Fruit fly (Drosophila melanogaster) whole organism, embryonic: ENCODE data around the gene RpL13.

Source experiments
- Antp ChIP-seq: fragments of 200-800 bp; sonication (Bioruptor generic); optimal IDR thresholded peaks from 3 replicates; lab custom pipeline; 2016; ENCODE audit warnings: missing biosample characterization, missing genetic modification characterization
- Atf3 ChIP-seq: fragments of 200-800 bp; sonication (Bioruptor generic); optimal IDR thresholded peaks from 3 replicates; lab custom pipeline; 2016; ENCODE audit warnings: missing biosample characterization, missing genetic modification characterization
- Atf6 ChIP-seq: fragments of 200-800 bp; sonication (Bioruptor generic); IDR thresholded peaks from 2 replicates; pipeline ENCODE4 v1.3.6; 2022; ENCODE audit warnings: missing biosample characterization, missing genetic modification characterization
- B-H2 ChIP-seq: fragments of 200-800 bp; sonication (Bioruptor generic); optimal IDR thresholded peaks from 2 replicates; lab custom pipeline; 2018; ENCODE audit warnings: missing biosample characterization, mild to moderate bottlenecking, missing genetic modification characterization
- BtbVII ChIP-seq: fragments of 200-800 bp; sonication (Bioruptor generic); optimal IDR thresholded peaks from 3 replicates; lab custom pipeline; 2017; ENCODE audit warnings: missing biosample characterization, mild to moderate bottlenecking, missing genetic modification characterization
- CG10147 ChIP-seq: fragments of 200-800 bp; sonication (Bioruptor generic); optimal IDR thresholded peaks from 2 replicates; lab custom pipeline; 2019; ENCODE audit warnings: missing biosample characterization, mild to moderate bottlenecking, missing genetic modification characterization, moderate library complexity
- CG11560 ChIP-seq: fragments of 200-800 bp; sonication (Bioruptor generic); IDR thresholded peaks from 3 replicates; pipeline ENCODE4 v1.3.6; 2022; ENCODE audit warnings: missing biosample characterization, missing genetic modification characterization
- CG12155 ChIP-seq: fragments of 200-800 bp; sonication (Bioruptor generic); optimal IDR thresholded peaks from 3 replicates; lab custom pipeline; 2016; ENCODE audit warnings: missing biosample characterization, missing genetic modification characterization
- CG14014 ChIP-seq: fragments of 200-800 bp; sonication (Bioruptor generic); IDR thresholded peaks from 2 replicates; pipeline ENCODE4 v1.3.6; 2022; ENCODE audit warnings: missing biosample characterization, missing genetic modification characterization
- CG14965 ChIP-seq: fragments of 200-800 bp; sonication (Bioruptor generic); optimal IDR thresholded peaks from 2 replicates; lab custom pipeline; 2016; ENCODE audit warnings: missing biosample characterization, missing genetic modification characterization, borderline replicate concordance
- CG17328 ChIP-seq: fragments of 200-800 bp; sonication (Bioruptor generic); IDR thresholded peaks from 2 replicates; pipeline ENCODE4 v1.3.6; 2022; ENCODE audit warnings: missing biosample characterization, missing genetic modification characterization
- CG17829 ChIP-seq: fragments of 200-800 bp; optimal IDR thresholded peaks from 2 replicates; lab custom pipeline; 2019; ENCODE audit warnings: missing biosample characterization, mild to moderate bottlenecking, missing genetic modification characterization, moderate library complexity
- CG2120 ChIP-seq: fragments of 200-800 bp; sonication (Bioruptor generic); optimal IDR thresholded peaks from 3 replicates; lab custom pipeline; 2016; ENCODE audit warnings: missing biosample characterization, missing genetic modification characterization
- CG2199 ChIP-seq: fragments of 200-800 bp; sonication (Bioruptor generic); IDR thresholded peaks from 3 replicates; pipeline ENCODE4 v1.3.6; 2022; ENCODE audit warnings: missing biosample characterization, missing genetic modification characterization
- CG2875 ChIP-seq: fragments of 200-800 bp; sonication (Bioruptor generic); optimal IDR thresholded peaks from 2 replicates; lab custom pipeline; 2017; ENCODE audit warnings: missing biosample characterization, mild to moderate bottlenecking, missing genetic modification characterization, missing genetic modification reagents
- CG30020 ChIP-seq: fragments of 200-800 bp; optimal IDR thresholded peaks from 2 replicates; lab custom pipeline; 2019; ENCODE audit warnings: missing biosample characterization, mild to moderate bottlenecking, missing genetic modification characterization, moderate library complexity
- CG31365 ChIP-seq: fragments of 200-800 bp; sonication (Bioruptor generic); optimal IDR thresholded peaks from 2 replicates; lab custom pipeline; 2018; ENCODE audit warnings: missing biosample characterization, mild to moderate bottlenecking, missing genetic modification characterization
- CG34224 ChIP-seq: fragments of 200-800 bp; sonication (Bioruptor generic); IDR thresholded peaks from 3 replicates; pipeline ENCODE4 v1.3.6; 2022; ENCODE audit warnings: missing biosample characterization, missing genetic modification characterization; ENCODE audit not compliant: partially characterized antibody
- CG6791 ChIP-seq: fragments of 200-800 bp; sonication (Bioruptor generic); IDR thresholded peaks from 3 replicates; pipeline ENCODE4 v1.3.6; 2022; ENCODE audit warnings: missing biosample characterization, missing genetic modification characterization; ENCODE audit not compliant: partially characterized antibody
- CG7556 ChIP-seq: fragments of 200-800 bp; sonication (Bioruptor generic); optimal IDR thresholded peaks from 2 replicates; lab custom pipeline; 2017; ENCODE audit warnings: missing biosample characterization, mild to moderate bottlenecking, missing genetic modification characterization
- CG7963 ChIP-seq: fragments of 200-800 bp; sonication (Bioruptor generic); IDR thresholded peaks from 3 replicates; pipeline ENCODE4 v1.3.6; 2022; ENCODE audit warnings: missing biosample characterization, missing genetic modification characterization; ENCODE audit not compliant: partially characterized antibody
- CG9609 ChIP-seq: fragments of 200-800 bp; sonication (Bioruptor generic); optimal IDR thresholded peaks from 3 replicates; lab custom pipeline; 2016; ENCODE audit warnings: missing biosample characterization, missing genetic modification characterization
- Dad ChIP-seq: fragments of 200-800 bp; sonication (Bioruptor generic); optimal IDR thresholded peaks from 3 replicates; lab custom pipeline; 2016; ENCODE audit warnings: missing biosample characterization, missing genetic modification characterization
- Deaf1 ChIP-seq: fragments of 200-800 bp; optimal IDR thresholded peaks from 3 replicates; lab custom pipeline; 2019; ENCODE audit warnings: missing biosample characterization, mild to moderate bottlenecking, missing genetic modification characterization, moderate library complexity
- Dp ChIP-seq: fragments of 200-800 bp; sonication (Bioruptor generic); optimal IDR thresholded peaks from 2 replicates; lab custom pipeline; 2018; ENCODE audit warnings: missing biosample characterization, mild to moderate bottlenecking, missing genetic modification characterization, moderate library complexity
- Dref ChIP-seq: fragments of 200-800 bp; sonication (Bioruptor generic); IDR thresholded peaks from 2 replicates; pipeline ENCODE4 v1.3.6; 2022; ENCODE audit warnings: missing biosample characterization, missing genetic modification characterization
- Fer3 ChIP-seq: fragments of 200-800 bp; sonication (Bioruptor generic); optimal IDR thresholded peaks from 2 replicates; lab custom pipeline; 2018; ENCODE audit warnings: missing biosample characterization, mild to moderate bottlenecking, missing genetic modification characterization, moderate library complexity
- Hmr ChIP-seq: fragments of 200-800 bp; sonication (Bioruptor generic); optimal IDR thresholded peaks from 3 replicates; lab custom pipeline; 2017; ENCODE audit warnings: mild to moderate bottlenecking, missing biosample characterization, missing genetic modification reagents, missing genetic modification characterization
- Lpt ChIP-seq: fragments of >200 bp; optimal IDR thresholded peaks from 2 replicates; lab custom pipeline; 2018; ENCODE audit warnings: missing biosample characterization, missing genetic modification characterization
- Mad ChIP-seq: fragments of 200-800 bp; sonication (Bioruptor generic); optimal IDR thresholded peaks from 2 replicates; lab custom pipeline; 2016; ENCODE audit warnings: missing biosample characterization, missing genetic modification characterization
- NfI ChIP-seq: fragments of 200-800 bp; sonication (Bioruptor generic); optimal IDR thresholded peaks from 3 replicates; lab custom pipeline; 2018; ENCODE audit warnings: missing biosample characterization, mild to moderate bottlenecking, missing genetic modification characterization, moderate library complexity
- Oli ChIP-seq: fragments of 200-800 bp; sonication (Bioruptor generic); optimal IDR thresholded peaks from 2 replicates; lab custom pipeline; 2018; ENCODE audit warnings: missing biosample characterization, mild to moderate bottlenecking, missing genetic modification characterization, moderate library complexity
- Pdp1 ChIP-seq, 2 experiments: fragments of 200-800 bp; sonication (Bioruptor generic); optimal IDR thresholded peaks; 3 replicates each; lab custom pipeline; 2016; ENCODE audit warnings: missing biosample characterization in 2 of 2, missing genetic modification characterization in 2 of 2, mild to moderate bottlenecking in 1 of 2, moderate library complexity in 1 of 2
- Poxn ChIP-seq: fragments of 200-800 bp; sonication (Bioruptor generic); IDR thresholded peaks from 2 replicates; pipeline ENCODE4 v1.3.6; 2022; ENCODE audit warnings: missing biosample characterization, missing genetic modification characterization
- Xbp1 ChIP-seq: fragments of 200-800 bp; sonication (Bioruptor generic); optimal IDR thresholded peaks from 3 replicates; lab custom pipeline; 2016; ENCODE audit warnings: missing biosample characterization, mild to moderate bottlenecking, missing genetic modification characterization
- ara ChIP-seq: fragments of 200-800 bp; sonication (Bioruptor generic); IDR thresholded peaks from 2 replicates; pipeline ENCODE4 v1.3.6; 2022; ENCODE audit warnings: missing biosample characterization, missing genetic modification characterization
- crc ChIP-seq: fragments of 200-800 bp; sonication (Bioruptor generic); optimal IDR thresholded peaks from 2 replicates; lab custom pipeline; 2016; ENCODE audit warnings: missing biosample characterization, missing genetic modification characterization
- dpn ChIP-seq, 2 experiments: fragments of 200-800 bp; sonication (Bioruptor generic); optimal IDR thresholded peaks; 3 replicates each; lab custom pipeline; 2016; ENCODE audit warnings: missing biosample characterization in 2 of 2, missing genetic modification characterization in 2 of 2
- emc ChIP-seq: fragments of 200-800 bp; sonication (Bioruptor generic); optimal IDR thresholded peaks from 2 replicates; lab custom pipeline; 2016; ENCODE audit warnings: missing biosample characterization, missing genetic modification characterization
- ems ChIP-seq: fragments of 200-800 bp; sonication (Bioruptor generic); optimal IDR thresholded peaks from 3 replicates; lab custom pipeline; 2016; ENCODE audit warnings: missing biosample characterization, missing genetic modification characterization
- gfzf ChIP-seq: fragments of 200-800 bp; sonication (Bioruptor generic); optimal IDR thresholded peaks from 2 replicates; lab custom pipeline; 2016; ENCODE audit warnings: missing biosample characterization, mild to moderate bottlenecking, missing genetic modification characterization, moderate library complexity
- hbn ChIP-seq: fragments of 200-800 bp; sonication (Bioruptor generic); IDR thresholded peaks from 2 replicates; pipeline ENCODE4 v1.3.6; 2022; ENCODE audit warnings: missing biosample characterization, missing genetic modification characterization; ENCODE audit not compliant: partially characterized antibody
- maf-S ChIP-seq: fragments of 200-800 bp; sonication (Bioruptor generic); optimal IDR thresholded peaks from 2 replicates; lab custom pipeline; 2016; ENCODE audit warnings: missing biosample characterization, missing genetic modification characterization
- mld ChIP-seq: fragments of 200-800 bp; sonication (Bioruptor generic); IDR thresholded peaks from 3 replicates; pipeline ENCODE4 v1.3.6; 2022; ENCODE audit warnings: missing biosample characterization, missing genetic modification characterization; ENCODE audit not compliant: partially characterized antibody
- phol ChIP-seq: fragments of 200-800 bp; sonication (Bioruptor generic); optimal IDR thresholded peaks from 3 replicates; lab custom pipeline; 2018; ENCODE audit warnings: missing biosample characterization, mild to moderate bottlenecking, missing genetic modification characterization, moderate library complexity
- pita ChIP-seq: fragments of 200-800 bp; sonication (Bioruptor generic); optimal IDR thresholded peaks from 2 replicates; lab custom pipeline; 2017; ENCODE audit warnings: missing biosample characterization, mild to moderate bottlenecking, missing genetic modification characterization
- repo ChIP-seq: fragments of 200-800 bp; sonication (Bioruptor generic); optimal IDR thresholded peaks from 2 replicates; lab custom pipeline; 2016; ENCODE audit warnings: missing biosample characterization, missing genetic modification characterization
- row ChIP-seq: fragments of 200-800 bp; sonication (Bioruptor generic); IDR thresholded peaks from 3 replicates; pipeline ENCODE4 v1.3.6; 2022; ENCODE audit warnings: missing biosample characterization, missing genetic modification characterization
- sr ChIP-seq: fragments of 200-800 bp; sonication (Bioruptor generic); IDR thresholded peaks from 3 replicates; pipeline ENCODE4 v1.3.6; 2022; ENCODE audit warnings: missing biosample characterization, missing genetic modification characterization
- trem ChIP-seq: fragments of 200-800 bp; optimal IDR thresholded peaks from 3 replicates; lab custom pipeline; 2019; ENCODE audit warnings: missing biosample characterization, mild to moderate bottlenecking, missing genetic modification characterization, moderate library complexity
- zen2 ChIP-seq: fragments of 200-800 bp; sonication (Bioruptor generic); IDR thresholded peaks from 3 replicates; pipeline ENCODE4 v1.3.6; 2022; ENCODE audit warnings: missing biosample characterization, missing genetic modification characterization; ENCODE audit not compliant: partially characterized antibody

The RpL13 gene

DNA sequence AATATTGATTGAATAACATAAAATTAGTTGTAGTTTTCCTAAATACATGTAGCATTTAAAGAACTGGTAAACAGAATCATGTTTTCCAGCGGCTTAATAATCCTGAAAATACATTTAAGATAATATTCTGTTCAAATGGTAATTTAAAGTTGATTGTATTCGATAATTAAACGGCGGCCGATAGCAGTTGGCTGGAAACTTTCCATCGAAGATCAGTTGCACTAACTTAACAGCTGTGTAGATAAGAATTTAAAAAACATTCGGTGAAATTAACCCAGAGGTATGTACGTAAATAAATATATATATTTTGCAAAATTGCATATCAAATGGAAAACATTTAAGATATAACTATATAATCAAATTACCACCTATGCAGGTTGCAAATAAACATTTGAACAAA lies 47.2 kb upstream of the RpL13 start, which contains the start of gene CG4594 (continued):
- peak; percentile 66 for TF ChIP-seq Dref
- no peak for TF ChIP-seq CG2120
- TF ChIP-seq CG6791 (GFP tag; lab: Robert Waterston, UW), result peak; percentile 15; the same call in 2 of the 3 replicates
- TF ChIP-seq phol, result no peak
- TF ChIP-seq BtbVII (GFP tag; lab: Kevin White, UChicago), result no peak
- TF ChIP-seq Atf6, result no peak
- peak; percentile 13; the same call in 2 of the 3 replicates for TF ChIP-seq CG7963 (GFP tag; lab: Robert Waterston, UW)
- TF ChIP-seq CG10147 (GFP tag; lab: Kevin White, UChicago), result no peak
- no peak for TF ChIP-seq Deaf1
- no peak for TF ChIP-seq sr (GFP tag; lab: Robert Waterston, UW)
- TF ChIP-seq Antp (GFP tag; lab: Kevin White, UChicago), result no peak
- no peak for TF ChIP-seq CG14965 (GFP tag; lab: Kevin White, UChicago)
- TF ChIP-seq B-H2, result no peak
- TF ChIP-seq CG2199 (GFP tag; lab: Robert Waterston, UW), result no peak
- no peak for TF ChIP-seq Hmr (GFP tag; lab: Kevin White, UChicago)
- no peak for TF ChIP-seq hbn (GFP tag; lab: Robert Waterston, UW)
- 0 out of 3 replicates have a peak, but pooled peaks have one; percentile 28 for TF ChIP-seq CG34224 (GFP tag; lab: Robert Waterston, UW)
- no peak for TF ChIP-seq Lpt
- TF ChIP-seq repo (GFP tag; lab: Kevin White, UChicago), result no peak
- peak; percentile 92 for TF ChIP-seq CG11560 (tag; lab: Robert Waterston, UW)
- TF ChIP-seq gfzf, result no peak
- TF ChIP-seq Poxn, result no peak
- no peak for TF ChIP-seq CG17328 (GFP tag; lab: Robert Waterston, UW)
- no peak for TF ChIP-seq crc (GFP tag; lab: Kevin White, UChicago)

DNA sequence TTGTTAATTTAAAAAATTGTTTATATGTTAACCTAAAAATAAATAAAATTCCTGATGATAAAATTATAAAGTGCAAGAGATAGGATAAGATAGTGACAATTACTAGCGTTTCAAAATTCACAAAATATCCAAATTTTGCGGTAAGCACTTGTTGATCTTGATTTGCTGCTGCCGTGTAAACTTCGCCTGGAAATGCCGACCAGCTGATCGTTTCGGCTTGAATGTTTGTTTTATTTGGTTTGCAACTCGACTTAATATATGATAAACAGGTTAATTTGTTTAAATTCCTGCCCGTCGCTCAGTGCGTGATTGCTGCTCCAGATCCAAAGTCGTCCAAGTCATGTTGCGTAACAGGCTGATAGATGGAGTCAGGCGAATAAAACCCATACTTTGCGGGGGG lies 45.7 kb upstream of the RpL13 start, which contains the start of gene CG4592:
Gene CG4592, plus strand, starts transcription at position 233 of the 400 bp plus-strand sequence.
- TF ChIP-seq CG14014 (GFP tag; lab: Robert Waterston, UW), result peak; percentile 67; the same call in 1 of the 2 replicates
- peak; percentile 6 for TF ChIP-seq CG9609
- TF ChIP-seq CG17829, result peak; percentile 65
- peak; percentile 33 for TF ChIP-seq CG30020
- peak; percentile 18 for TF ChIP-seq ems (GFP tag; lab: Kevin White, UChicago)
- no peak for TF ChIP-seq CG7963 (GFP tag; lab: Robert Waterston, UW)
- TF ChIP-seq dpn (GFP tag; optimal IDR thresholded peaks at IDR 0.05; lab: Kevin White, UChicago), result peak; percentile 24 to 50
- TF ChIP-seq CG31365, result peak; percentile 11
- TF ChIP-seq row (GFP tag; lab: Robert Waterston, UW), result peak; percentile 81
- TF ChIP-seq zen2, result no peak
- TF ChIP-seq CG2875, result peak; percentile 45
- peak; percentile 53; the same call in 1 of the 2 replicates for TF ChIP-seq ara (GFP tag; lab: Robert Waterston, UW)
- no peak for TF ChIP-seq Atf3 (GFP tag; lab: Kevin White, UChicago)
- peak; percentile 64 for TF ChIP-seq Xbp1 (GFP tag; lab: Kevin White, UChicago)
- peak; percentile 18 for TF ChIP-seq Dp
- peak; percentile 53 for TF ChIP-seq CG12155
- TF ChIP-seq Mad (GFP tag; lab: Kevin White, UChicago), result peak; percentile 55
- TF ChIP-seq NfI (GFP tag; lab: Kevin White, UChicago), result peak; percentile 65
- peak; percentile 60 to 71 for TF ChIP-seq Pdp1 (GFP tag; optimal IDR thresholded peaks at IDR 0.05; lab: Kevin White, UChicago)
- no peak for TF ChIP-seq mld (GFP tag; lab: Robert Waterston, UW)
- TF ChIP-seq maf-S (GFP tag; lab: Kevin White, UChicago), result peak; percentile 44
- TF ChIP-seq emc (GFP tag; lab: Kevin White, UChicago), result no peak
- peak; percentile 33 for TF ChIP-seq Oli (tag; lab: Kevin White, UChicago)
- no peak for TF ChIP-seq CG7556 (GFP tag; lab: Kevin White, UChicago)
- peak; percentile 37 for TF ChIP-seq trem (tag; lab: Kevin White, UChicago)
- TF ChIP-seq pita (GFP tag; lab: Kevin White, UChicago), result peak; percentile 14
- TF ChIP-seq Dad, result peak; percentile 14
- peak; percentile 67 for TF ChIP-seq Fer3 (tag; lab: Kevin White, UChicago)
